Fruit fly (Drosophila melanogaster) whole organism, wandering third instar larva: ENCODE data around the gene CG42296.

Experiments
- Abd-B ChIP-seq: fragments of >200 bp; optimal IDR thresholded peaks from 2 replicates; lab custom pipeline; 2017; ENCODE audit warnings: missing biosample characterization, missing genetic modification characterization
- Hr78 ChIP-seq: fragments of >200 bp; optimal IDR thresholded peaks from 2 replicates; lab custom pipeline; 2017; ENCODE audit warnings: missing biosample characterization, missing genetic modification characterization
- Myc ChIP-seq: fragments of >200 bp; optimal IDR thresholded peaks from 2 replicates; lab custom pipeline; 2017
- br ChIP-seq: fragments of 200-800 bp; sonication (Bioruptor generic); optimal IDR thresholded peaks from 2 replicates; lab custom pipeline; 2016; ENCODE audit warnings: missing biosample characterization, missing genetic modification characterization
- h ChIP-seq: fragments of 200-800 bp; sonication (Bioruptor generic); optimal IDR thresholded peaks from 3 replicates; lab custom pipeline; 2016; ENCODE audit warnings: missing biosample characterization, mild to moderate bottlenecking, missing genetic modification characterization
- pan ChIP-seq: fragments of >200 bp; optimal IDR thresholded peaks from 2 replicates; lab custom pipeline; 2017

dm6 chr2L:2037165-2037550 lies 1.3 kb upstream of the CG42296 start, which contains the start of gene lectin-22C:
- TF ChIP-seq Abd-B (no peak), br (GFP tag; lab: Kevin White, UChicago) (no peak), Myc (lab: Kevin White, UChicago) (no peak), pan (lab: Kevin White, UChicago) (no peak), Hr78 (GFP tag; lab: Kevin White, UChicago) (no peak), h (no peak)
